Worm (Caenorhabditis elegans): ENCODE results near the gene sup-10.

The sup-10 gene

DNA sequence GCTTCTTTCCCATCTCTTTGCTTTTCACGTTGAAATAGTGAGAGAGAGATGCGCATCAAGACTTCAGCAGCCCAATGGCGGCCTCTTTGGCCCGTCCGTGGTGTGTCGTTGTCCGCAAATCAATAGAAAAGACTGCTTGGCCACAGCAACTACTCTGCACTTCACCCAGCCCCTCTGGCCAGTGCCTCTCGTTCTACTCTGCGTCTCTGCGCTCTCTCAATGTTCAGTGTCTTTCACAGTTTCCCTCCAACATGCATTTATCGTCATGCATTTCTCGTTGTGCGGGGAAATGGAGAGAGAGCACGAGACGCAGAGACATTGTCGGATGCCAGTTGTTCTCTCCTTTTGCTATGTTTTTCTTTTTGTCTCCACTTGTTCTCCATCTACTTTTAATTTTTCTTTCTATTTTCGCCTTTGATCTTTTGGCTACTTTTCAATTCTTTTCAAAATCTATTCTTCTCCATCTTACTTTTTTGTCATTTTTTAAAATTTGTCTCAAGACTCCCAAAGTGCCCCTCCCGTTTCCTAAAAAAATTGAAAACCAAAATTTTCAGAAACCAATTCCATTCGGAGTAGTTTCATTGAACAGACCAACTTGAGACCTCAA, 14.5 kb upstream of the sup-10 start, which contains the start of gene nhr-1 (continued):
- peak; percentile 90 for TF ChIP-seq rbr-2 (tag; optimal IDR thresholded peaks at IDR 0.05)
- TF ChIP-seq lin-13 (GFP tag; optimal IDR thresholded peaks at IDR 0.05): peak; percentile 37
- TF ChIP-seq tra-1 (GFP tag; IDR thresholded peaks at IDR 0.05): peak; percentile 88
- no peak for TF ChIP-seq F26F4.8 (GFP tag; conservative IDR thresholded peaks at IDR 0.05)
- peak; percentile 62; the same call in 1 of the 2 replicates for TF ChIP-seq madf-9 (GFP tag; conservative IDR thresholded peaks at IDR 0.05)
- TF ChIP-seq nhr-48 (tag; optimal IDR thresholded peaks at IDR 0.05): peak; percentile 82
- TF ChIP-seq lin-38 (GFP tag; IDR thresholded peaks at IDR 0.05): peak; percentile 34
- no peak for TF ChIP-seq Y75B8A.6 (GFP tag; IDR thresholded peaks at IDR 0.05)
- no peak for TF ChIP-seq aly-2 (tag; optimal IDR thresholded peaks at IDR 0.05)
- no peak for TF ChIP-seq zip-11 (GFP tag; IDR thresholded peaks at IDR 0.05)
- peak; percentile 82 for TF ChIP-seq nhr-77 (tag; optimal IDR thresholded peaks at IDR 0.05)
- no peak for TF ChIP-seq lir-3 (tag; optimal IDR thresholded peaks at IDR 0.05)
- peak; percentile 35 for TF ChIP-seq nhr-102 (tag; optimal IDR thresholded peaks at IDR 0.05)
- TF ChIP-seq F37D6.2 (tag; optimal IDR thresholded peaks at IDR 0.05): peak; percentile 72
- TF ChIP-seq hlh-11 (tag; optimal IDR thresholded peaks at IDR 0.05): peak; percentile 96
- no peak for TF ChIP-seq cey-2 (tag; optimal IDR thresholded peaks at IDR 0.05; ENCODE audit: borderline replicate concordance, insufficient read depth)
- TF ChIP-seq ceh-82 (tag; optimal IDR thresholded peaks at IDR 0.05): no peak
- TF ChIP-seq ctbp-1 (GFP tag; IDR thresholded peaks at IDR 0.05): peak; percentile 81; the same call in 1 of the 2 replicates
- TF ChIP-seq skn-1 (tag; optimal IDR thresholded peaks at IDR 0.05): no peak
- TF ChIP-seq nhr-237 (tag; optimal IDR thresholded peaks at IDR 0.05): peak; percentile 46
- TF ChIP-seq nhr-28 (tag; optimal IDR thresholded peaks at IDR 0.05): peak; percentile 95
- peak; percentile 29 for TF ChIP-seq nhr-76 (tag; optimal IDR thresholded peaks at IDR 0.05)
- TF ChIP-seq dve-1 (tag; optimal IDR thresholded peaks at IDR 0.05; ENCODE audit: insufficient read depth): peak; percentile 82
- TF ChIP-seq zip-2 (tag; optimal IDR thresholded peaks at IDR 0.05): no peak
- no peak for TF ChIP-seq zfp-2 (tag; optimal IDR thresholded peaks at IDR 0.05)

DNA sequence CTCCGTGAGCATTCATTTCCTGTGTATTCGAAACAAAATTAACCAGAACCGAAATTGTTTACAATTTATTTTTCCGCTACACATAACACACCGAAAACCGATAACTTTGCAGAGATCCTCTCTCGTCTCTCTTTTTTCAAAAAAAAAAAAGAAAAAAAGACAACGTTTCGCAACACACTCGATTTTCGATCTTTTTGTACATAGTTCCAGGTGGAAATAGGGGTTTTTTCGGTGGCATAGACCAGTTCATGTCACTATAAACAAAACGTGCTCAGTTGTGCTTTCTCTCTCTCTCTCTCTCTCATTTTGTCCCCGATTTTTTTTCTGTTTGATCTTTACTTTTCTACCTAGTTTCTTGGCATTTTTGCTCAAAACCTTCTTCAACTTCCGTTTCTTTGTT, 13.7 kb upstream of the sup-10 start:
- TF ChIP-seq ctbp-1 (GFP tag; IDR thresholded peaks at IDR 0.05) (0 out of 2 replicates have a peak, but pooled peaks have one; percentile 15), egl-27 (tag; optimal IDR thresholded peaks at IDR 0.05) (no peak), nhr-28 (tag; optimal IDR thresholded peaks at IDR 0.05) (peak; percentile 22), F10B5.3 (tag; optimal IDR thresholded peaks at IDR 0.05) (no peak), nhr-11 (tag; optimal IDR thresholded peaks at IDR 0.05) (no peak), nhr-42 (GFP tag; IDR thresholded peaks at IDR 0.05) (0 out of 2 replicates have a peak, but pooled peaks have one; percentile 31)

DNA sequence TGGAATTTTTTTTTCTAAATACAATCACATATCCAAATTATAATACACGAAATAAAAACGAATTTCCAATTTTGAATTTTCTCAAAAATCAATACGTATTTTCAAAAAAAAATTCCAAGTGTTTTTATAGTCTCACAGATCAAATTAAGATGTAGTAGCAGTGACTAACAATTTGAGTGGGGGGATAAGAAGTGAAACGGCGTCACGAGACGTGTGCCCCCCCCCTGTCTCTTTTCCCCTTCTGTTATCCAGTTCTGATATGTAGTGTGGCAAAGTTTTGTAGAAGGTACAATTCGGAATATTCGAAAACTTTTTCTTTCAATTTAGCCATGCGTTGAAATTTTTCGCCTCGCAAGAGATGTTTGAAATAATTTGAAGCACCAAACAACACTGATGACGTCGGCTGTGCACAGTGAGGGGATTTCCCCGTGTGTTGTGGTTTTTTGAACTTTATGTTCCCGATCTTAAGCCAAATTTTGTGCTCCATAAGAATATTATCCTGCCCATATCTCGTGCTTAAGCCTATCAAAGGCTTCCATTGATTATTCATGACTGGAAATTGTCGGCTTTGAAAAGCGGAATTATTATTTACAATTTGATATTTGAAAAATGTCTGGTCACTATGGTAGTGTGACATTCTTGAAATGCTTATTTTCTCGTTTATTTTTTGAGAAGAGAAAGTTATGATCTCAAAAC, 12.8 kb upstream of the sup-10 start:
- no peak for TF ChIP-seq F26F4.8 (GFP tag; conservative IDR thresholded peaks at IDR 0.05)
- no peak for TF ChIP-seq ceh-82 (tag; optimal IDR thresholded peaks at IDR 0.05)
- no peak for TF ChIP-seq nhr-10 (tag; optimal IDR thresholded peaks at IDR 0.05)
- TF ChIP-seq rbr-2 (tag; optimal IDR thresholded peaks at IDR 0.05): no peak
- peak; percentile 18 for TF ChIP-seq nhr-6 (tag; optimal IDR thresholded peaks at IDR 0.05)
- TF ChIP-seq Y5F2A.4 (GFP tag; optimal IDR thresholded peaks at IDR 0.05): no peak
- no peak for TF ChIP-seq zip-2 (tag; optimal IDR thresholded peaks at IDR 0.05)
- no peak for TF ChIP-seq daf-16 (GFP tag; optimal IDR thresholded peaks at IDR 0.05)
- no peak for TF ChIP-seq daf-16 (tag; optimal IDR thresholded peaks at IDR 0.05)
- TF ChIP-seq madf-5 (GFP tag; IDR thresholded peaks at IDR 0.05): no peak
- peak; percentile 48 for TF ChIP-seq hlh-30 (tag; optimal IDR thresholded peaks at IDR 0.05; ENCODE audit: insufficient read depth)
- TF ChIP-seq R02D3.7 (tag; optimal IDR thresholded peaks at IDR 0.05): no peak
- no peak for TF ChIP-seq php-3 (GFP tag; IDR thresholded peaks at IDR 0.05)
- no peak for TF ChIP-seq hif-1 (tag; optimal IDR thresholded peaks at IDR 0.05)
- TF ChIP-seq aha-1 (tag): peak; percentile 26
- TF ChIP-seq fos-1 (tag; optimal IDR thresholded peaks at IDR 0.05): no peak
- TF ChIP-seq jun-1 (tag; optimal IDR thresholded peaks at IDR 0.05): no peak
- no peak for TF ChIP-seq snpc-4 (tag; optimal IDR thresholded peaks at IDR 0.05)
- no peak for TF ChIP-seq ztf-11 (tag; optimal IDR thresholded peaks at IDR 0.05)
- TF ChIP-seq mep-1 (tag; optimal IDR thresholded peaks at IDR 0.05): peak; percentile 34
- TF ChIP-seq lin-13 (GFP tag; optimal IDR thresholded peaks at IDR 0.05): no peak
- TF ChIP-seq set-16 (GFP tag; IDR thresholded peaks at IDR 0.05): no peak
- TF ChIP-seq pha-4 (GFP tag; IDR thresholded peaks at IDR 0.05): no peak
- TF ChIP-seq pha-4 (tag; optimal IDR thresholded peaks at IDR 0.05): no peak
